Fruit fly (Drosophila melanogaster) whole organism, adult: ENCODE data around the gene CG5421.

Experiments
- CG14711 ChIP-seq: fragments of 200-800 bp; sonication (Bioruptor generic); optimal IDR thresholded peaks from 2 replicates; lab custom pipeline; 2018; ENCODE audit warnings: missing biosample characterization, mild to moderate bottlenecking, missing genetic modification characterization, moderate library complexity
- CG5204 ChIP-seq: fragments of 200-800 bp; sonication (Bioruptor generic); optimal IDR thresholded peaks from 2 replicates; lab custom pipeline; 2016; ENCODE audit warnings: missing biosample characterization, missing genetic modification characterization
- Mnt ChIP-seq: fragments of 200-800 bp; sonication (Bioruptor generic); optimal IDR thresholded peaks from 2 replicates; lab custom pipeline; 2016; ENCODE audit warnings: missing biosample characterization, mild to moderate bottlenecking, missing genetic modification characterization
- cic ChIP-seq: fragments of 200-800 bp; sonication (Bioruptor generic); optimal IDR thresholded peaks from 2 replicates; lab custom pipeline; 2017; ENCODE audit warnings: missing biosample characterization, mild to moderate bottlenecking, missing genetic modification characterization, moderate library complexity
- cnc ChIP-seq, 2 experiments: fragments of >200 bp; optimal IDR thresholded peaks; 2 replicates each; lab custom pipeline; 2017

DNA sequence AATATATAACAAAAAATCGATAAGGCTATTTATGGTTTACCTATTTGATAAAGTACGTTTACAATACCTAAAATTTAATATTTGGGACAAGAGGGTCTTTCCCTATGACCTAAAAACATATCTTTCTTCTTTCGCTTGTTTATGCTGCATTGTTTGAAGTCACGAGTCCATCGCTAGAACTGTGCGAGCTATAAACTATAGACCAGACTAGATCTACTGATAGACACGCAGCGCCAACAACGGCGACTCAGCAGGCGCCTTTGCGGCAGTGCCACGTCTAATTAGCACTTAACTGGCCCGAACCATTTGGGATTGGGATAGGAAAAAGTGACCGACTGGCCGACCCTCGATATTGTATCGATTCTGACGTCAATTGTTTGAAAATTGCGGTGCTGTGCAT lies 25.1 kb upstream of the CG5421 start:
- TF ChIP-seq CG5204 (no peak), CG14711 (tag; lab: Kevin White, UChicago) (no peak), cnc (optimal IDR thresholded peaks at IDR 0.05; lab: Kevin White, UChicago) (no peak), cic (GFP tag; lab: Kevin White, UChicago) (no peak), Mnt (GFP tag; lab: Kevin White, UChicago) (no peak)
